Worm (Caenorhabditis elegans): ENCODE results near the gene F21C10.19.

DNA sequence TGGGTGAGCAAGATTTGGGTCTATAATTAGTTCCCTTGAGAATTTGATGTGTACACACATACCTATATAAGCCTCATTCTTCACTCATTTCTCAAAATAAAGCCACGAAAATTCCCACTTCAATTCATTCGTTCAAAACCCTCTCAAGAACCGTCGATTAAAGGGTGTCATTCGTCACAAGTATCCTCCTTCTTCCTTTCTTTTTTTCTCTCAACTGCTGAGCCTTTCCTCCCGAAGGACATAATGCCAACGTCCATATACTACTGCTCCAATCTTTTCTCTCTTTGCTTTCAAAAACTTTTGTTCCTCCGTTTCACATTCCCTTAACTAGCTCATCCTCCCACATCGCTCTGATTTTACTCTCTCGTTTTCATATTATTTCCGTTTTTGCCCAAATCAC, 38.7 kb upstream of the F21C10.19 start, which contains the start of gene T27E4.1:
- TF ChIP-seq ceh-28 (tag; optimal IDR thresholded peaks at IDR 0.05) (no peak), nhr-111 (GFP tag; optimal IDR thresholded peaks at IDR 0.05) (no peak), saeg-2 (GFP tag; IDR thresholded peaks at IDR 0.05) (no peak), zfp-2 (tag; optimal IDR thresholded peaks at IDR 0.05) (no peak), snpc-4 (tag; optimal IDR thresholded peaks at IDR 0.05) (no peak), Y75B8A.6 (GFP tag; IDR thresholded peaks at IDR 0.05) (no peak), lin-13 (GFP tag; optimal IDR thresholded peaks at IDR 0.05) (no peak)
